Worm (Caenorhabditis elegans): ENCODE measurements around the gene C54F6.19.
A peak's percentile ranks its signal among the peaks of the same experiment; 100 is the strongest.

C54F6.19 gene

ce11 chrV:7543728-7544127 lies 1.6 kb upstream of the C54F6.19 start:
- no peak for TF ChIP-seq skn-1 (tag; optimal IDR thresholded peaks at IDR 0.05)
- peak; percentile 10 for TF ChIP-seq blmp-1 (tag; optimal IDR thresholded peaks at IDR 0.05)

DNA sequence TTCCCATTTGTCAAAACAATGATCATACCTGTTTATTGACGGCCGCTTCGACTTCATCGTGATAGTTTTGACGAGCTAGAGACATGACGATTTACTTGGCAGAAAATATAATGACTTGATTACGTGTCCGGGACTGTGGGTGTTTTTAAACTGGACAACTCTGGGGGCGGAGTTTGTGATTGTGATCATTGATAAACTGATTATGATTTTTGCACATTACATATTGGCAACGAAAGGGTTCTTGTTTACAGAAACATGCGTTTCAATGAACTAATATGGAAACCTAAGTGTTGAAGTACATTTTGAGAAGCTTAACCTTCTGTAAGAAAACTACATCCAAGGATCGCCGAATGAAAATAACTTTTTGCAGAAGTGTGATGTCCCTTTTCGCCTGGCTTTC lies 2.2 kb downstream of the C54F6.19 start, which contains the start of gene ftn-1:
TSS of gene ftn-1 (minus strand) at position 101 of the 400 bp plus-strand sequence.
- TF ChIP-seq alr-1 (tag; optimal IDR thresholded peaks at IDR 0.05; ENCODE audit: borderline replicate concordance) (no peak), mab-9 (GFP tag; IDR thresholded peaks at IDR 0.05) (no peak), nhr-76 (tag; optimal IDR thresholded peaks at IDR 0.05) (no peak), nhr-19 (GFP tag; conservative IDR thresholded peaks at IDR 0.05) (no peak), nhr-85 (tag) (no peak), efl-1 (optimal IDR thresholded peaks at IDR 0.05) (no peak), efl-1 (GFP tag; optimal IDR thresholded peaks at IDR 0.05 in 1 of 2) (no peak), unc-130 (tag; optimal IDR thresholded peaks at IDR 0.05) (no peak), mef-2 (tag; optimal IDR thresholded peaks at IDR 0.05) (no peak), ceh-8 (GFP tag; optimal IDR thresholded peaks at IDR 0.05) (no peak), blmp-1 (tag; optimal IDR thresholded peaks at IDR 0.05) (no peak), egl-27 (tag; optimal IDR thresholded peaks at IDR 0.05) (no peak), mdl-1 (tag; optimal IDR thresholded peaks at IDR 0.05) (no peak), hlh-17 (GFP tag; optimal IDR thresholded peaks at IDR 0.05; ENCODE audit: borderline replicate concordance) (no peak), xbp-1 (tag; optimal IDR thresholded peaks at IDR 0.05) (no peak)

- TF ChIP-seq elt-2 (tag; optimal IDR thresholded peaks at IDR 0.05) (peak; percentile 88), lin-35 (GFP tag; optimal IDR thresholded peaks at IDR 0.05) (peak in 1 of 2 experiments; percentile 6), jun-1 (tag; optimal IDR thresholded peaks at IDR 0.05) (no peak), blmp-1 (tag; optimal IDR thresholded peaks at IDR 0.05) (no peak), lin-13 (GFP tag; optimal IDR thresholded peaks at IDR 0.05) (no peak), pqm-1 (tag; optimal IDR thresholded peaks at IDR 0.05) (no peak), C04F5.9 (tag; optimal IDR thresholded peaks at IDR 0.05) (no peak), nhr-237 (tag; optimal IDR thresholded peaks at IDR 0.05) (no peak), fkh-8 (tag; optimal IDR thresholded peaks at IDR 0.05) (no peak)
These were observed 2.7 kb downstream of the C54F6.19 start for ce11 chrV:7548017-7548416.

ce11 chrV:7548499-7548898 lies 3.2 kb downstream of the C54F6.19 start:
- TF ChIP-seq grh-1 (GFP tag; IDR thresholded peaks at IDR 0.05) (0 out of 2 replicates have a peak, but pooled peaks have one; percentile 30), nhr-90 (tag; optimal IDR thresholded peaks at IDR 0.05; ENCODE audit: poor library complexity) (peak; percentile 10), nhr-19 (GFP tag; conservative IDR thresholded peaks at IDR 0.05) (peak; percentile 36), nhr-85 (tag) (peak; percentile 52)

DNA sequence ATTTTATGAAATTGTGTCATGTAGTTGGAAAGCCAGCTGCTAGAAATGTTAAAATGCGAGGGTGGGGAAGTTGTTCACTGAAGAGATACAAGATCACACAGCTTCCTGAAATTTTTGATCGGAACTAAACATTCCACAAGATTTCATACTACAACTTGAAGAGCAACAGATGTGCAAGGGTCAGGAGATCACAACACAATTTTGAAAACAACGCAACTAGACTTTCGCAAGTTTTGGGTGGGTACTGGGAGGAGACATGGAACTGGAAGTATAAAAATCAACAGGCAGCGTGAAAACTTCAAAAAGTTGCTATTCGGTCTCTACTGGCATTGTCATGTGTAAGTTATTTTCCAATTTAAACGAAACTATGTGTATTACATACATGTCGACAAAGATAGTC lies 6.5 kb downstream of the C54F6.19 start, which contains the start of gene F19F10.3:
TSS of gene F19F10.3 (plus strand) at position 301 of the 400 bp plus-strand sequence.
- TF ChIP-seq alr-1 (tag; optimal IDR thresholded peaks at IDR 0.05; ENCODE audit: borderline replicate concordance), result no peak
- TF ChIP-seq zag-1 (tag; optimal IDR thresholded peaks at IDR 0.05), result no peak
- TF ChIP-seq nhr-85 (tag), result no peak
- no peak for TF ChIP-seq rnt-1 (tag; optimal IDR thresholded peaks at IDR 0.05)
- TF ChIP-seq elt-3 (tag; optimal IDR thresholded peaks at IDR 0.05), result no peak
- TF ChIP-seq ceh-63 (GFP tag; optimal IDR thresholded peaks at IDR 0.05), result no peak
- TF ChIP-seq C04F5.9 (tag; optimal IDR thresholded peaks at IDR 0.05), result no peak
- TF ChIP-seq dsc-1 (tag; optimal IDR thresholded peaks at IDR 0.05), result peak; percentile 23

- peak; percentile 84 for TF ChIP-seq fkh-4 (tag; optimal IDR thresholded peaks at IDR 0.05; ENCODE audit: borderline replicate concordance)
- TF ChIP-seq lin-35 (GFP tag; optimal IDR thresholded peaks at IDR 0.05), result no peak
- TF ChIP-seq ceh-90 (tag; optimal IDR thresholded peaks at IDR 0.05), result no peak
- TF ChIP-seq nhr-11 (tag; optimal IDR thresholded peaks at IDR 0.05), result no peak
- no peak for TF ChIP-seq efl-3 (GFP tag; optimal IDR thresholded peaks at IDR 0.05)
- no peak for TF ChIP-seq fkh-8 (tag; optimal IDR thresholded peaks at IDR 0.05)
- TF ChIP-seq nhr-71 (tag; optimal IDR thresholded peaks at IDR 0.05), result peak; percentile 8
- TF ChIP-seq nhr-90 (tag; optimal IDR thresholded peaks at IDR 0.05; ENCODE audit: poor library complexity), result no peak
- TF ChIP-seq dpl-1 (GFP tag; optimal IDR thresholded peaks at IDR 0.05), result no peak
- no peak for TF ChIP-seq nhr-85 (tag)
- peak; percentile 94 for TF ChIP-seq dsc-1 (tag; optimal IDR thresholded peaks at IDR 0.05)
- TF ChIP-seq C04F5.9 (tag; optimal IDR thresholded peaks at IDR 0.05), result no peak
- no peak for TF ChIP-seq isw-1 (GFP tag; IDR thresholded peaks at IDR 0.05)
- no peak for TF ChIP-seq nhr-20 (tag; optimal IDR thresholded peaks at IDR 0.05)
- TF ChIP-seq elt-3 (tag; optimal IDR thresholded peaks at IDR 0.05), result no peak
- no peak for TF ChIP-seq unc-130 (tag; optimal IDR thresholded peaks at IDR 0.05)
- peak; percentile 44 for TF ChIP-seq hlh-4 (tag; optimal IDR thresholded peaks at IDR 0.05)
- no peak for TF ChIP-seq tbx-2 (tag; optimal IDR thresholded peaks at IDR 0.05)
- no peak for TF ChIP-seq pqm-1 (tag; optimal IDR thresholded peaks at IDR 0.05)
- no peak for TF ChIP-seq pax-3 (tag; optimal IDR thresholded peaks at IDR 0.05)
These were observed 8.6 kb downstream of the C54F6.19 start, which contains the start of gene ttr-10 for ce11 chrV:7553873-7554362. TSS of gene ttr-10 (minus strand) at chrV:7553923.

Measured in whole organism, L1 larva.